Worm (Caenorhabditis elegans) whole organism, L3 larva: ENCODE measurements around the gene T10B5.4.

ENCODE experiments used
- ZK546.5 ChIP-seq: sonication (generic microtip); optimal IDR thresholded peaks from 2 replicates; lab custom pipeline; 2017; ENCODE audit warnings: missing biosample characterization, missing genetic modification characterization
- nhr-237 ChIP-seq: fragments of 150-350 bp; optimal IDR thresholded peaks from 2 replicates; lab custom pipeline; 2014; ENCODE audit warnings: missing biosample characterization, missing genetic modification characterization
- snpc-4 ChIP-seq: fragments of 150-350 bp; optimal IDR thresholded peaks from 2 replicates; lab custom pipeline; 2014; ENCODE audit warnings: missing biosample characterization, missing genetic modification characterization

DNA sequence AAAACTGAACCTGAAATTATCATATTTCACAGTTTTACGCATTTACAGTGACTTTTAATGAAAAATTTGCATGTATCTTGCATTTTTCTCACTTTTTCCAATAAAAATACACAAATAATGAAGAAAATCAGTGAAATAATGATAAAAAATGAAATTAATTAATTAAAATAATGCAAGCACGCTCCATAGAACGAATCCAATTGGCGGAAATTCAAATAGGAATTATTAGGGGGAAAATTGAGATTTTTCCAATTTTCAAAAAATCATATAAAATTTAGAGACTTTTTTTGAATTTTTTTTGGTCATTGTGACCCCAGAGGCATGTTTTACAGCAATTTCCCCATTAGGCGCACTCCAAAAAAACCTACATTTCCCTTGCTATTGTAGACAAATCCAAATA, 50.9 kb downstream of the T10B5.4 start:
- TF ChIP-seq ZK546.5 (tag; lab: Kevin White, UChicago) (no peak), snpc-4 (tag; lab: Kevin White, UChicago) (no peak), nhr-237 (tag; lab: Kevin White, UChicago) (no peak)
